Fruit fly (Drosophila melanogaster): ENCODE results near the gene CG13123.

The CG13123 gene

dm6 chr2L:9754817-9755216 lies 38.1 kb downstream of the CG13123 start:
- TF ChIP-seq CG9705 (GFP tag; optimal IDR thresholded peaks at IDR 0.05) (no peak), Myc (optimal IDR thresholded peaks at IDR 0.05) (no peak), N (GFP tag; optimal IDR thresholded peaks at IDR 0.05) (no peak), GATAd (GFP tag; optimal IDR thresholded peaks at IDR 0.05) (no peak), dmrt93B (GFP tag; optimal IDR thresholded peaks at IDR 0.05) (no peak)

dm6 chr2L:9753357-9753756 lies 39.5 kb downstream of the CG13123 start:
- TF ChIP-seq Dfd (GFP tag; optimal IDR thresholded peaks at IDR 0.05): peak; percentile 56
- no peak for TF ChIP-seq lola (GFP tag; optimal IDR thresholded peaks at IDR 0.05)

DNA sequence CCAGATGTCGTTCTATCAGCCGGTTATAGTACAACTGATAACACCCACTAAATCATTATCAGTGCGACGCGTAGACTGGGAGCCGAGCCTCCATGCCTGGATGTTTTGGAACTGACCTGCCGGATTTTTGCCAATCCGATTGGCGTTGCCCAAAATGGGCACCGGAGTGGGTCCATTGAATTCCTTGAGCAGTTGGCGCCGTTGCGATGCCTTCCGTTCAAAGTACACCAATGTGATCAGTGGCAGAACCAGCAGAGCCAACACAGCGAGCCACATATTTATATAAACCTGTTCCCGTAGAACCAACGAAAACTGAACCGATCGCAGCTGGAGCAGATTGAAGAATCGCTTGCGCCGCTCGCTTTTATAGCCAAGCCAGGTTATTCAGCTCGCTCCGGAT lies 43.2 kb downstream of the CG13123 start, which contains the start of gene Cyp4e3:
Cyp4e3 (minus strand) TSS at position 327 of the 400 bp plus-strand sequence.
- TF ChIP-seq CG9705 (GFP tag; optimal IDR thresholded peaks at IDR 0.05) (no peak), sv (GFP tag; optimal IDR thresholded peaks at IDR 0.05) (no peak), pan (optimal IDR thresholded peaks at IDR 0.05) (no peak), lola (GFP tag; optimal IDR thresholded peaks at IDR 0.05) (no peak), Jra (GFP tag; optimal IDR thresholded peaks at IDR 0.05) (no peak), dsf (GFP tag; optimal IDR thresholded peaks at IDR 0.05; ENCODE audit: borderline replicate concordance) (no peak), Myc (optimal IDR thresholded peaks at IDR 0.05) (no peak), Vsx2 (GFP tag; optimal IDR thresholded peaks at IDR 0.05; ENCODE audit: partially characterized antibody) (no peak), Dfd (GFP tag; optimal IDR thresholded peaks at IDR 0.05) (no peak), fru (GFP tag; optimal IDR thresholded peaks at IDR 0.05) (no peak), h (GFP tag; optimal IDR thresholded peaks at IDR 0.05) (no peak), brk (GFP tag; optimal IDR thresholded peaks at IDR 0.05) (no peak), HLH106 (tag; optimal IDR thresholded peaks at IDR 0.05) (no peak), CrebA (GFP tag; optimal IDR thresholded peaks at IDR 0.05; ENCODE audit: borderline replicate concordance) (no peak), N (GFP tag; optimal IDR thresholded peaks at IDR 0.05) (no peak), psq (GFP tag; optimal IDR thresholded peaks at IDR 0.05) (no peak), Dif (GFP tag; optimal IDR thresholded peaks at IDR 0.05; ENCODE audit: partially characterized antibody) (no peak)

- peak; percentile 41 for TF ChIP-seq Dfd (GFP tag; optimal IDR thresholded peaks at IDR 0.05)
- no peak for TF ChIP-seq CG9705 (GFP tag; optimal IDR thresholded peaks at IDR 0.05)
- TF ChIP-seq Myc (optimal IDR thresholded peaks at IDR 0.05): no peak
- TF ChIP-seq h (GFP tag; optimal IDR thresholded peaks at IDR 0.05): no peak
- no peak for TF ChIP-seq pan (optimal IDR thresholded peaks at IDR 0.05)
- TF ChIP-seq Dif (GFP tag; optimal IDR thresholded peaks at IDR 0.05; ENCODE audit: partially characterized antibody): no peak
Measured at dm6 chr2L:9746236-9747225, 46.4 kb downstream of the CG13123 start, which contains the start of gene Nckx30C. Nckx30C (minus strand) TSS chr2L:9746495.

DNA sequence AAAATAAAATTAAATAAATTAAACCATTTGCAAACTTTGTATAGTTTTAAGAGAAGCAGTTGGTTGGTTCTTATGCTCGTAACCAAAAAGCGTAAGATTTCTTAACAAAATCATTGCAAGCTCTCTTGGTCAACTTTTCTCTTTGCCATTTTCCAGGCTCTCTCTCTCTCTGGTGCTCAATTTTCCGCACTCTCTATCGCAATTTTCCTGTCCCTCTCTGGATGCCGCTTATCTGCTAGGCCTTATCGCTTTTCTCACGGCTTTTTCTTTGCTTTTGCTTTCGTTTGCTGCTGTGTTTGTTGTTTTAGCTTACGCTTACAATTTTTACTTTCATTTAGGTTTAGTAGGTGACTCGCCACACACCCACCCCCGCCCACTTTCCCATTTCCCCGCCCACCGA lies 48.3 kb downstream of the CG13123 start:
- TF ChIP-seq dl (GFP tag; optimal IDR thresholded peaks at IDR 0.05; ENCODE audit: insufficient read depth in 1 of 2, partially characterized antibody in 2 of 2) (no peak), CG9705 (GFP tag; optimal IDR thresholded peaks at IDR 0.05) (no peak), Dfd (GFP tag; optimal IDR thresholded peaks at IDR 0.05) (no peak), Hnf4 (GFP tag; optimal IDR thresholded peaks at IDR 0.05) (no peak), Jra (GFP tag; optimal IDR thresholded peaks at IDR 0.05) (no peak), jim (GFP tag; optimal IDR thresholded peaks at IDR 0.05) (no peak), dsf (GFP tag; optimal IDR thresholded peaks at IDR 0.05; ENCODE audit: borderline replicate concordance) (no peak), sage (GFP tag; optimal IDR thresholded peaks at IDR 0.05) (no peak), fru (GFP tag; optimal IDR thresholded peaks at IDR 0.05) (no peak), sv (GFP tag; optimal IDR thresholded peaks at IDR 0.05) (no peak), foxo (GFP tag; optimal IDR thresholded peaks at IDR 0.05) (no peak), GATAd (GFP tag; optimal IDR thresholded peaks at IDR 0.05) (no peak), Hr83 (GFP tag; optimal IDR thresholded peaks at IDR 0.05; ENCODE audit: poor library complexity, severe bottlenecking) (no peak), Sp1 (GFP tag; optimal IDR thresholded peaks at IDR 0.05) (no peak), Hr78 (GFP tag; optimal IDR thresholded peaks at IDR 0.05) (no peak)
